Fruit fly (Drosophila melanogaster) whole organism, prepupa: ENCODE measurements around the gene ouib.

Source experiments
- CG1621 ChIP-seq: fragments of 200-800 bp; sonication (Bioruptor generic); optimal IDR thresholded peaks from 3 replicates; lab custom pipeline; 2018; ENCODE audit warnings: missing biosample characterization, mild to moderate bottlenecking, missing genetic modification characterization
- CG32006 ChIP-seq: fragments of 200-800 bp; sonication (Bioruptor generic); optimal IDR thresholded peaks from 3 replicates; lab custom pipeline; 2017; ENCODE audit warnings: missing biosample characterization, mild to moderate bottlenecking, missing genetic modification characterization
- CG4318 ChIP-seq: fragments of 200-800 bp; sonication (Bioruptor generic); optimal IDR thresholded peaks from 3 replicates; lab custom pipeline; 2017; ENCODE audit warnings: missing biosample characterization, mild to moderate bottlenecking, missing genetic modification characterization
- CG6163 ChIP-seq: fragments of 200-800 bp; sonication (Bioruptor generic); IDR thresholded peaks from 3 replicates; pipeline ENCODE4 v1.3.6; 2022; ENCODE audit warnings: missing biosample characterization, missing genetic modification characterization
- Sox15 ChIP-seq: fragments of 200-800 bp; sonication (Bioruptor generic); optimal IDR thresholded peaks from 3 replicates; lab custom pipeline; 2016; ENCODE audit warnings: missing biosample characterization, missing genetic modification characterization
- dac ChIP-seq: fragments of 200-800 bp; sonication (Bioruptor generic); optimal IDR thresholded peaks from 2 replicates; lab custom pipeline; 2017; ENCODE audit warnings: missing biosample characterization, mild to moderate bottlenecking, missing genetic modification characterization
- fd85E ChIP-seq: fragments of 200-800 bp; sonication (Bioruptor generic); optimal IDR thresholded peaks from 3 replicates; lab custom pipeline; 2016; ENCODE audit warnings: missing biosample characterization, missing genetic modification characterization
- pdm3 ChIP-seq: fragments of 200-800 bp; sonication (Bioruptor generic); optimal IDR thresholded peaks from 3 replicates; lab custom pipeline; 2016; ENCODE audit warnings: missing biosample characterization, missing genetic modification characterization

- TF ChIP-seq dac (GFP tag; lab: Kevin White, UChicago) (no peak), CG6163 (GFP tag; lab: Robert Waterston, UW) (no peak), CG1621 (tag; lab: Kevin White, UChicago) (no peak), CG32006 (GFP tag; lab: Kevin White, UChicago) (no peak), pdm3 (no peak), CG4318 (no peak), fd85E (GFP tag; lab: Kevin White, UChicago) (no peak), Sox15 (no peak)
These were observed 1.4 kb downstream of the ouib start, which contains the start of gene CG8159 for dm6 chr3R:8726632-8727031.
